Fruit fly (Drosophila melanogaster) whole organism, adult: Measurements from ENCODE around the gene Glos.
A peak's percentile ranks its signal among the peaks of the same experiment; 100 is the strongest.
"Not testable (repeated sequence)": the region's sequence is repeated elsewhere in the genome, so short reads cannot be mapped to it uniquely, and the experiment has no call there.

Experiments used
- CG11617 ChIP-seq: fragments of 200-800 bp; sonication (Bioruptor generic); optimal IDR thresholded peaks from 2 replicates; lab custom pipeline; 2017; ENCODE audit warnings: mild to moderate bottlenecking, missing biosample characterization, missing genetic modification reagents, missing genetic modification characterization
- CG12768 ChIP-seq: fragments of 200-800 bp; sonication (Bioruptor generic); optimal IDR thresholded peaks from 2 replicates; lab custom pipeline; 2017; ENCODE audit warnings: missing biosample characterization, missing genetic modification characterization, mild to moderate bottlenecking, moderate library complexity, missing genetic modification reagents
- CG14711 ChIP-seq: fragments of 200-800 bp; sonication (Bioruptor generic); optimal IDR thresholded peaks from 2 replicates; lab custom pipeline; 2018; ENCODE audit warnings: missing biosample characterization, mild to moderate bottlenecking, missing genetic modification characterization, moderate library complexity
- CG1620 ChIP-seq: fragments of 200-800 bp; sonication (Bioruptor generic); optimal IDR thresholded peaks from 2 replicates; lab custom pipeline; 2016; ENCODE audit warnings: missing biosample characterization, missing genetic modification characterization
- CG33017 ChIP-seq: fragments of 200-800 bp; sonication (Bioruptor generic); optimal IDR thresholded peaks from 2 replicates; lab custom pipeline; 2018; ENCODE audit warnings: missing biosample characterization, mild to moderate bottlenecking, missing genetic modification characterization, moderate library complexity
- CG5204 ChIP-seq: fragments of 200-800 bp; sonication (Bioruptor generic); optimal IDR thresholded peaks from 2 replicates; lab custom pipeline; 2016; ENCODE audit warnings: missing biosample characterization, missing genetic modification characterization
- CG7045 ChIP-seq: fragments of 200-800 bp; sonication (Bioruptor generic); optimal IDR thresholded peaks from 2 replicates; lab custom pipeline; 2017; ENCODE audit warnings: missing biosample characterization, mild to moderate bottlenecking, missing genetic modification characterization
- CG7101 ChIP-seq: fragments of 200-800 bp; sonication (Bioruptor generic); optimal IDR thresholded peaks from 2 replicates; lab custom pipeline; 2018; ENCODE audit warnings: missing biosample characterization, mild to moderate bottlenecking, missing genetic modification characterization, moderate library complexity
- Clk ChIP-seq: fragments of 200-800 bp; sonication (Bioruptor generic); optimal IDR thresholded peaks from 2 replicates; lab custom pipeline; 2017; ENCODE audit warnings: missing biosample characterization, missing genetic modification characterization
- Crg-1 ChIP-seq: fragments of 200-800 bp; sonication (Bioruptor generic); optimal IDR thresholded peaks from 2 replicates; lab custom pipeline; 2016; ENCODE audit warnings: missing biosample characterization, missing genetic modification characterization
- Hr96 ChIP-seq: fragments of 200-800 bp; sonication (Bioruptor generic); optimal IDR thresholded peaks from 2 replicates; lab custom pipeline; 2016; ENCODE audit warnings: missing biosample characterization, missing genetic modification characterization
- Mnt ChIP-seq: fragments of 200-800 bp; sonication (Bioruptor generic); optimal IDR thresholded peaks from 2 replicates; lab custom pipeline; 2016; ENCODE audit warnings: missing biosample characterization, mild to moderate bottlenecking, missing genetic modification characterization
- bab1 ChIP-seq: fragments of 200-800 bp; sonication (Bioruptor generic); optimal IDR thresholded peaks from 3 replicates; lab custom pipeline; 2019; ENCODE audit warnings: missing biosample characterization, mild to moderate bottlenecking, missing genetic modification characterization, moderate library complexity
- cic ChIP-seq: fragments of 200-800 bp; sonication (Bioruptor generic); optimal IDR thresholded peaks from 2 replicates; lab custom pipeline; 2017; ENCODE audit warnings: missing biosample characterization, mild to moderate bottlenecking, missing genetic modification characterization, moderate library complexity
- cnc ChIP-seq, 2 experiments: fragments of >200 bp; optimal IDR thresholded peaks; 2 replicates each; lab custom pipeline; 2017
- kay ChIP-seq: fragments of 200-800 bp; sonication (Bioruptor generic); peaks from one replicate; lab custom pipeline; 2016; ENCODE audit warnings: missing biosample characterization, missing genetic modification characterization, borderline replicate concordance
- ovo ChIP-seq: fragments of 200-800 bp; sonication (Bioruptor generic); optimal IDR thresholded peaks from 2 replicates; lab custom pipeline; 2016; ENCODE audit warnings: missing biosample characterization, missing genetic modification characterization
- pad ChIP-seq: fragments of 200-800 bp; sonication (Bioruptor generic); optimal IDR thresholded peaks from 3 replicates; lab custom pipeline; 2017; ENCODE audit warnings: missing biosample characterization, missing genetic modification characterization, mild to moderate bottlenecking, moderate library complexity, missing genetic modification reagents
- tj ChIP-seq: fragments of 200-800 bp; sonication (Bioruptor generic); optimal IDR thresholded peaks from 3 replicates; lab custom pipeline; 2017; ENCODE audit warnings: missing biosample characterization, mild to moderate bottlenecking, missing genetic modification characterization, moderate library complexity
- toe ChIP-seq: fragments of 200-800 bp; sonication (Bioruptor generic); optimal IDR thresholded peaks from 2 replicates; lab custom pipeline; 2016; ENCODE audit warnings: missing biosample characterization, missing genetic modification characterization

The Glos gene

dm6 chrX:3940547-3940946, 4.2 kb downstream of the Glos start, which contains the start of gene Gem4b:
Gene Gem4b (plus strand): TSS chrX:3940847.
- not testable (repeated sequence) for TF ChIP-seq Clk, bab1, ovo (GFP tag; lab: Kevin White, UChicago)

DNA sequence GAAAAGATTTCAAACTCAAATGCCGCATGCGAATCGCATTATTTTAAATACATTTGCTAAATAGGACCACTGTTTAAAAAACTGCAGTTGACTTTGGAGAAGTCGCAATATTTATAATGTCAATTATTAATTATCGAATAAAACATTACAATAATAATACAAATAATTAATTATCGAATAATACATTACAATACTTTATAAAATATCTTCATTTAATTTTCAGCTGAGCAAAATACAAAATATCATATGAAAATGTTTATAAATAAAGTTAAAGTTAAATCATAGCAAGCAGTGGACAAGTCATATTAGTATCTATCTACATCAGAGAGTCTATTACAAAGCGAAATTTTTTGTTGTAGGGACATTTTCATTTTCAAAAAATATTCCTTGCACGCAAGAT, 8.4 kb downstream of the Glos start, which contains the start of gene Gem4c:
Gem4c (plus strand) TSS at position 301 of the 400 bp plus-strand sequence.
- not testable (repeated sequence) for TF ChIP-seq Mnt; bab1 (GFP tag; lab: Kevin White, UChicago); toe (GFP tag; lab: Kevin White, UChicago)

dm6 chrX:3948889-3949288, 12.6 kb downstream of the Glos start, which contains the start of gene Vap33:
Gene Vap33 (plus strand): TSS chrX:3948975.
- TF ChIP-seq CG12768 (GFP tag; lab: Kevin White, UChicago) (no peak), toe (GFP tag; lab: Kevin White, UChicago) (no peak), pad (GFP tag; lab: Kevin White, UChicago) (no peak), Mnt (no peak), CG11617 (GFP tag; lab: Kevin White, UChicago) (no peak), bab1 (GFP tag; lab: Kevin White, UChicago) (no peak), ovo (GFP tag; lab: Kevin White, UChicago) (no peak), CG5204 (GFP tag; lab: Kevin White, UChicago) (no peak), CG14711 (tag; lab: Kevin White, UChicago) (no peak), CG7101 (no peak), kay (GFP tag; lab: Kevin White, UChicago) (no peak), CG7045 (GFP tag; lab: Kevin White, UChicago) (no peak)

dm6 chrX:3949409-3950178, 13.3 kb downstream of the Glos start:
- TF ChIP-seq pad (GFP tag; lab: Kevin White, UChicago) (no peak), Hr96 (GFP tag; lab: Kevin White, UChicago) (peak; percentile 6), cnc (optimal IDR thresholded peaks at IDR 0.05; lab: Kevin White, UChicago) (peak in 1 of 2 experiments; percentile 36), CG7045 (GFP tag; lab: Kevin White, UChicago) (no peak), Clk (GFP tag; lab: Kevin White, UChicago) (no peak), Mnt (no peak), toe (GFP tag; lab: Kevin White, UChicago) (no peak), CG1620 (no peak), CG7101 (no peak), CG33017 (no peak), cic (GFP tag; lab: Kevin White, UChicago) (no peak), kay (GFP tag; lab: Kevin White, UChicago) (no peak), CG14711 (tag; lab: Kevin White, UChicago) (no peak), CG11617 (GFP tag; lab: Kevin White, UChicago) (no peak), ovo (GFP tag; lab: Kevin White, UChicago) (no peak), Crg-1 (GFP tag; lab: Kevin White, UChicago) (peak; percentile 5), tj (GFP tag; lab: Kevin White, UChicago) (peak; percentile 68), CG12768 (GFP tag; lab: Kevin White, UChicago) (no peak), bab1 (GFP tag; lab: Kevin White, UChicago) (no peak), CG5204 (GFP tag; lab: Kevin White, UChicago) (no peak)

- TF ChIP-seq Mnt (no peak), CG14711 (tag; lab: Kevin White, UChicago) (no peak), tj (GFP tag; lab: Kevin White, UChicago) (no peak), cic (GFP tag; lab: Kevin White, UChicago) (no peak), Hr96 (GFP tag; lab: Kevin White, UChicago) (no peak), Clk (GFP tag; lab: Kevin White, UChicago) (no peak), CG5204 (GFP tag; lab: Kevin White, UChicago) (no peak), pad (GFP tag; lab: Kevin White, UChicago) (peak; percentile 65), ovo (GFP tag; lab: Kevin White, UChicago) (no peak), CG33017 (no peak), bab1 (GFP tag; lab: Kevin White, UChicago) (no peak), CG11617 (GFP tag; lab: Kevin White, UChicago) (no peak), kay (GFP tag; lab: Kevin White, UChicago) (peak; percentile 46), toe (GFP tag; lab: Kevin White, UChicago) (no peak), CG12768 (GFP tag; lab: Kevin White, UChicago) (no peak), CG7045 (GFP tag; lab: Kevin White, UChicago) (no peak), CG1620 (no peak), CG7101 (peak; percentile 29), Crg-1 (GFP tag; lab: Kevin White, UChicago) (no peak), cnc (optimal IDR thresholded peaks at IDR 0.05; lab: Kevin White, UChicago) (no peak)
These were observed 13.9 kb downstream of the Glos start for dm6 chrX:3950199-3950645.

DNA sequence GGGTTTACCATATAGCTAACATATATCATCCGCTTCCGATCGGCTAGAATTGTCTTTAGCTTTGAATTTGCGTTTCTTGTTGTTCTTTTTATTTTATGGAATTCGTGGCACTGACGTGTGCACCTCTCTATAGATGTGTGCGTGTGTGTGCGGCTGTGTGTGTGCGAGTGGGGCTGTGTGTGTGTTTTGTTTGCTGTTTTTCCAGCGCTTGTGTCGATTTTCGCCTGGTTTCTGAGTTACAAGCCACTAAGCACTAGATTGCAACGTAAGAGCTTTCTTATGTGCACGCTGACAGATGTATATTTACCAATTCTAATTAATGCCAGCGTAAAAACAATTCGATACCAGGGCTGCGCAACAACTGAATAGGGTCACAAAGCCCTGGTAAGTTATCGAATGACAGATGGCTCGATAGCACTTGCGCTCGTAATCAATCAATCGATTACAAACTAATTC, 28.7 kb downstream of the Glos start, which contains the start of gene lva:
lva (minus strand) TSS at position 363 of the 456 bp plus-strand sequence.
- no peak for TF ChIP-seq Crg-1 (GFP tag; lab: Kevin White, UChicago)
- no peak for TF ChIP-seq kay (GFP tag; lab: Kevin White, UChicago)
- TF ChIP-seq pad (GFP tag; lab: Kevin White, UChicago) = peak; percentile 25
- TF ChIP-seq CG7101 = no peak
- peak; percentile 52 for TF ChIP-seq tj (GFP tag; lab: Kevin White, UChicago)
- peak; percentile 31 for TF ChIP-seq cic (GFP tag; lab: Kevin White, UChicago)
- peak; percentile 23 for TF ChIP-seq CG11617 (GFP tag; lab: Kevin White, UChicago)
- TF ChIP-seq bab1 (GFP tag; lab: Kevin White, UChicago) = peak; percentile 44
- peak; percentile 27 for TF ChIP-seq Mnt
- TF ChIP-seq ovo (GFP tag; lab: Kevin White, UChicago) = no peak
